Worm (Caenorhabditis elegans) whole organism, young adult: ENCODE data around the gene F55C12.2.

Source experiments
- F57A8.1 ChIP-seq: fragments of 200-800 bp; sonication (Bioruptor generic); optimal IDR thresholded peaks from 2 replicates; lab custom pipeline; 2018; ENCODE audit warnings: mild to moderate bottlenecking, missing genetic modification characterization, moderate library complexity, missing compliant biosample characterization
- K12H6.12 ChIP-seq: fragments of 200-800 bp; sonication (Bioruptor generic); optimal IDR thresholded peaks from 2 replicates; lab custom pipeline; 2018; ENCODE audit warnings: mild to moderate bottlenecking, missing genetic modification characterization, missing compliant biosample characterization
- T07F8.4 ChIP-seq: sonication (generic microtip); optimal IDR thresholded peaks from 2 replicates; lab custom pipeline; 2016; ENCODE audit warnings: mild to moderate bottlenecking, missing genetic modification characterization, moderate library complexity, missing compliant biosample characterization
- lir-1 ChIP-seq: fragments of 200-800 bp; sonication (Bioruptor generic); conservative IDR thresholded peaks from 2 replicates; pipeline ENCODE4 v1.3.6; 2022; ENCODE audit warnings: missing genetic modification reagents, missing genetic modification characterization, missing compliant biosample characterization
- mxl-1 ChIP-seq: sonication (generic microtip); optimal IDR thresholded peaks from 2 replicates; lab custom pipeline; 2016; ENCODE audit warnings: missing genetic modification characterization, missing compliant biosample characterization
- nfya-1 ChIP-seq: sonication (generic microtip); optimal IDR thresholded peaks from 2 replicates; lab custom pipeline; 2017; ENCODE audit warnings: antibody characterized with exemption, missing compliant biosample characterization, missing genetic modification characterization, borderline replicate concordance; ENCODE audit not compliant: insufficient read depth
- nhr-90 ChIP-seq: sonication (generic microtip); optimal IDR thresholded peaks from 2 replicates; lab custom pipeline; 2016; ENCODE audit warnings: missing genotype, mild to moderate bottlenecking, missing genetic modification characterization, missing compliant biosample characterization
- snpc-4 ChIP-seq, 5 experiments: fragments of 150-350 bp in 1 of 5; sonication (generic microtip) in 4 of 5; optimal IDR thresholded peaks; 2 replicates each; lab custom pipeline; 2014 to 2018; ENCODE audit warnings: missing genetic modification characterization in 5 of 5, missing biosample characterization in 3 of 5, antibody characterized with exemption in 2 of 5, mild to moderate bottlenecking in 2 of 5, missing compliant biosample characterization in 2 of 5, missing genotype in 2 of 5, moderate library complexity in 2 of 5, missing genetic modification reagents in 1 of 5

ce11 chrII:5835146-5835545 is 41.5 kb upstream of the F55C12.2 start:
- no peak for TF ChIP-seq lir-1 (GFP tag; lab: Robert Waterston, UW)
- TF ChIP-seq nhr-90 (tag; lab: Kevin White, UChicago) = no peak
- no peak for TF ChIP-seq nfya-1
- no peak for TF ChIP-seq snpc-4 (GFP tag; optimal IDR thresholded peaks at IDR 0.05; lab: Kevin White, UChicago)
- TF ChIP-seq snpc-4 (tag; optimal IDR thresholded peaks at IDR 0.05; lab: Kevin White, UChicago) = no peak
- no peak for TF ChIP-seq K12H6.12 (tag; lab: Kevin White, UChicago)
- TF ChIP-seq mxl-1 (tag; lab: Kevin White, UChicago) = no peak
- no peak for TF ChIP-seq F57A8.1 (GFP tag; lab: Kevin White, UChicago)
- no peak for TF ChIP-seq T07F8.4 (tag; lab: Kevin White, UChicago)
